Fruit fly (Drosophila melanogaster): Measurements from ENCODE around the gene Alr.

The Alr gene

dm6 chrX:19701611-19702010 is 46.5 kb upstream of the Alr start, which contains the start of gene Tcs4 (continued):
- TF ChIP-seq chinmo (GFP tag; IDR thresholded peaks at IDR 0.05; ENCODE audit: partially characterized antibody): peak; percentile 71; the same call in 2 of the 4 replicates
- TF ChIP-seq scrt (GFP tag; optimal IDR thresholded peaks at IDR 0.05): no peak
- TF ChIP-seq Gsc (GFP tag; IDR thresholded peaks at IDR 0.05): no peak
- TF ChIP-seq CG1024 (GFP tag; IDR thresholded peaks at IDR 0.05): no peak
- no peak for TF ChIP-seq Nf-YA (GFP tag; IDR thresholded peaks at IDR 0.05)
- no peak for TF ChIP-seq bcd (GFP tag; optimal IDR thresholded peaks at IDR 0.05)
- no peak for TF ChIP-seq CG18599 (GFP tag; optimal IDR thresholded peaks at IDR 0.05)
- no peak for TF ChIP-seq Ravus (GFP tag; IDR thresholded peaks at IDR 0.05)
- no peak for TF ChIP-seq CG10147 (GFP tag; optimal IDR thresholded peaks at IDR 0.05)
- no peak for TF ChIP-seq en (GFP tag; optimal IDR thresholded peaks at IDR 0.05)
- TF ChIP-seq Dip2 (GFP tag; IDR thresholded peaks at IDR 0.05): no peak
- TF ChIP-seq zfh1 (GFP tag; IDR thresholded peaks at IDR 0.05): no peak
- peak; percentile 60 for TF ChIP-seq phol (tag; optimal IDR thresholded peaks at IDR 0.05)
- no peak for TF ChIP-seq CG1529 (GFP tag; optimal IDR thresholded peaks at IDR 0.05)
- no peak for TF ChIP-seq CG10274 (GFP tag; optimal IDR thresholded peaks at IDR 0.05)
- 0 out of 2 replicates have a peak, but pooled peaks have one; percentile 12 for TF ChIP-seq ranshi (GFP tag; IDR thresholded peaks at IDR 0.05)
- no peak for TF ChIP-seq ac (GFP tag; optimal IDR thresholded peaks at IDR 0.05)
- TF ChIP-seq tna (GFP tag; IDR thresholded peaks at IDR 0.05; ENCODE audit: partially characterized antibody): no peak
- no peak for TF ChIP-seq tup (GFP tag; optimal IDR thresholded peaks at IDR 0.05)
- no peak for TF ChIP-seq Oaz (GFP tag; IDR thresholded peaks at IDR 0.05)
- TF ChIP-seq CG13775 (GFP tag; optimal IDR thresholded peaks at IDR 0.05): peak; percentile 22
- TF ChIP-seq Hsf (GFP tag; optimal IDR thresholded peaks at IDR 0.05): no peak
- no peak for TF ChIP-seq Neu2 (GFP tag; optimal IDR thresholded peaks at IDR 0.05; ENCODE audit: borderline replicate concordance)
- TF ChIP-seq sens (GFP tag): peak; percentile 62
- no peak for TF ChIP-seq pho (GFP tag; optimal IDR thresholded peaks at IDR 0.05)
- no peak for TF ChIP-seq CG10654 (GFP tag; optimal IDR thresholded peaks at IDR 0.05)
- TF ChIP-seq CG2202 (tag; optimal IDR thresholded peaks at IDR 0.05): no peak
- TF ChIP-seq sd (tag; optimal IDR thresholded peaks at IDR 0.05): no peak
- no peak for TF ChIP-seq ase (GFP tag; IDR thresholded peaks at IDR 0.05)
- no peak for TF ChIP-seq hth (optimal IDR thresholded peaks at IDR 0.05)
- no peak for TF ChIP-seq crc (GFP tag; optimal IDR thresholded peaks at IDR 0.05)
- no peak for TF ChIP-seq CG16779 (GFP tag; IDR thresholded peaks at IDR 0.05)
- no peak for TF ChIP-seq Ptx1 (GFP tag; IDR thresholded peaks at IDR 0.05)
- no peak for TF ChIP-seq jigr1 (GFP tag; IDR thresholded peaks at IDR 0.05)
- TF ChIP-seq CG11456 (GFP tag; IDR thresholded peaks at IDR 0.05): no peak
- no peak for TF ChIP-seq mirr (GFP tag; optimal IDR thresholded peaks at IDR 0.05)
- TF ChIP-seq CG16815 (GFP tag; optimal IDR thresholded peaks at IDR 0.05): no peak
- no peak for TF ChIP-seq CG12236 (GFP tag; optimal IDR thresholded peaks at IDR 0.05)
- 0 out of 3 replicates have a peak, but pooled peaks have one; percentile 48 for TF ChIP-seq Doc3 (GFP tag; IDR thresholded peaks at IDR 0.05; ENCODE audit: partially characterized antibody)
- peak; percentile 43 for TF ChIP-seq pzg (GFP tag; optimal IDR thresholded peaks at IDR 0.05)
- no peak for TF ChIP-seq CG2129 (GFP tag; IDR thresholded peaks at IDR 0.05; ENCODE audit: partially characterized antibody)
- TF ChIP-seq salm (tag; optimal IDR thresholded peaks at IDR 0.05): no peak
- TF ChIP-seq lmd (GFP tag; IDR thresholded peaks at IDR 0.05): no peak; the same call in 1 of the 2 replicates
- no peak for TF ChIP-seq Atf-2 (GFP tag; optimal IDR thresholded peaks at IDR 0.05)
- TF ChIP-seq CG6791 (GFP tag; IDR thresholded peaks at IDR 0.05; ENCODE audit: partially characterized antibody): peak; percentile 72; the same call in 2 of the 3 replicates
- TF ChIP-seq bab2 (GFP tag; optimal IDR thresholded peaks at IDR 0.05): no peak
- no peak for TF ChIP-seq Aef1 (GFP tag; IDR thresholded peaks at IDR 0.05)
- TF ChIP-seq odd (GFP tag; optimal IDR thresholded peaks at IDR 0.05): no peak
- TF ChIP-seq CG34224 (GFP tag; IDR thresholded peaks at IDR 0.05; ENCODE audit: partially characterized antibody): peak; percentile 80
- TF ChIP-seq HLH3B (GFP tag; IDR thresholded peaks at IDR 0.05): no peak
- no peak for TF ChIP-seq p53 (GFP tag; optimal IDR thresholded peaks at IDR 0.05)
- no peak for TF ChIP-seq Sox102F (GFP tag; optimal IDR thresholded peaks at IDR 0.05)
